Worm (Caenorhabditis elegans) whole organism, midembryonic: Measurements from ENCODE around the gene col-184.

ENCODE experiments used
- flt-1 ChIP-seq: fragments of 200-800 bp; sonication (Bioruptor generic); IDR thresholded peaks from 2 replicates; pipeline ENCODE4 v1.3.6; 2022; ENCODE audit warnings: missing genetic modification characterization, missing compliant biosample characterization
- tab-1 ChIP-seq: fragments of 200-800 bp; sonication (Bioruptor generic); IDR thresholded peaks from 2 replicates; pipeline ENCODE4 v1.3.6; 2022; ENCODE audit warnings: missing genetic modification characterization, missing compliant biosample characterization
- ztf-23 ChIP-seq: fragments of 200-800 bp; sonication (Bioruptor generic); IDR thresholded peaks from 2 replicates; pipeline ENCODE4 v1.3.6; 2022; ENCODE audit warnings: missing genetic modification reagents, missing genetic modification characterization, missing compliant biosample characterization

DNA sequence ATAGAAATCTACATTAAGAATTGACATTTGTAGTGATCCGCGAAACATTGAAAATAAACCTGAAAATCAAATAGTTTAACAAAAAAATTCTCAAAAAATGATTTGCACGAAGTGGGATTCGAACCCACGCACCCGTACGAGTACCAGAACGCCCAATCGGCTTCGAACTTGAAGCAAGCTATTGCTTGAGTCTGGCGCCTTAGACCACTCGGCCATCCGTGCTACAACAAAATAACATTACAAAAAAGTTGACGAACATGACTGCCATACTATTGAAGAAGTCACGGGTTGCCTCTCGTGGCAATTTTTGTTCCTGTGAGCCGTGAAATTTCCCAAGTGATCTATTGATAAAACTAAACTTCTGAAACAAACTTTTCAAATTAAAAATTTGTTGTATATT lies 26.0 kb upstream of the col-184 start:
- TF ChIP-seq tab-1 (GFP tag; lab: Robert Waterston, UW) (no peak), ztf-23 (no peak), flt-1 (no peak)
